Worm (Caenorhabditis elegans) whole organism, young adult: ENCODE measurements around the gene srx-14.

Source experiments
- F49E8.2 ChIP-seq: sonication (generic microtip); optimal IDR thresholded peaks from 3 replicates; lab custom pipeline; 2017; ENCODE audit warnings: missing genetic modification characterization, mild to moderate bottlenecking, missing compliant biosample characterization, antibody characterized with exemption, moderate library complexity; ENCODE audit not compliant: insufficient read depth
- T07F8.4 ChIP-seq: sonication (generic microtip); optimal IDR thresholded peaks from 2 replicates; lab custom pipeline; 2016; ENCODE audit warnings: mild to moderate bottlenecking, missing genetic modification characterization, moderate library complexity, missing compliant biosample characterization
- ceh-40 ChIP-seq: fragments of 200-800 bp; sonication (Bioruptor generic); IDR thresholded peaks from 2 replicates; pipeline ENCODE4 v1.3.6; 2022; ENCODE audit warnings: missing genetic modification characterization, missing compliant biosample characterization
- ceh-79 ChIP-seq: sonication (generic microtip); optimal IDR thresholded peaks from 2 replicates; lab custom pipeline; 2017; ENCODE audit warnings: mild to moderate bottlenecking, missing genetic modification characterization, missing compliant biosample characterization
- hsf-1 ChIP-seq: fragments of 200-800 bp; sonication (Bioruptor generic); IDR thresholded peaks from 2 replicates; pipeline ENCODE4 v1.3.6; 2022; ENCODE audit warnings: missing genetic modification reagents, missing genetic modification characterization, missing compliant biosample characterization
- lag-1 ChIP-seq: fragments of 200-800 bp; sonication (Bioruptor generic); IDR thresholded peaks from 2 replicates; pipeline ENCODE4 v1.3.6; 2022; ENCODE audit warnings: missing genetic modification reagents, missing genetic modification characterization, missing compliant biosample characterization
- mel-28 ChIP-seq: sonication (generic microtip); optimal IDR thresholded peaks from 2 replicates; lab custom pipeline; 2016; ENCODE audit warnings: borderline replicate concordance, mild to moderate bottlenecking, missing genetic modification characterization, missing compliant biosample characterization
- mxl-1 ChIP-seq: sonication (generic microtip); optimal IDR thresholded peaks from 2 replicates; lab custom pipeline; 2016; ENCODE audit warnings: missing genetic modification characterization, missing compliant biosample characterization
- nfya-2 ChIP-seq: fragments of 200-800 bp; sonication (Bioruptor generic); IDR thresholded peaks from 2 replicates; pipeline ENCODE4 v1.3.6; 2022; ENCODE audit warnings: missing genetic modification reagents, missing genetic modification characterization, missing compliant biosample characterization
- snpc-4 ChIP-seq, 5 experiments: fragments of 150-350 bp in 1 of 5; sonication (generic microtip) in 4 of 5; optimal IDR thresholded peaks; 2 replicates each; lab custom pipeline; 2014 to 2018; ENCODE audit warnings: missing genetic modification characterization in 5 of 5, missing biosample characterization in 3 of 5, antibody characterized with exemption in 2 of 5, mild to moderate bottlenecking in 2 of 5, missing compliant biosample characterization in 2 of 5, missing genotype in 2 of 5, moderate library complexity in 2 of 5, missing genetic modification reagents in 1 of 5
- ztf-26 ChIP-seq: sonication (generic microtip); optimal IDR thresholded peaks from 2 replicates; lab custom pipeline; 2017; ENCODE audit warnings: missing genetic modification characterization, missing compliant biosample characterization

- TF ChIP-seq nfya-2 (no peak), snpc-4 (GFP tag; optimal IDR thresholded peaks at IDR 0.05; lab: Kevin White, UChicago) (no peak), snpc-4 (tag; optimal IDR thresholded peaks at IDR 0.05; lab: Kevin White, UChicago) (no peak), ceh-40 (GFP tag; lab: Robert Waterston, UW) (no peak), ceh-79 (tag; lab: Kevin White, UChicago) (no peak), hsf-1 (no peak), ztf-26 (tag; lab: Kevin White, UChicago) (no peak), mel-28 (tag; lab: Kevin White, UChicago) (no peak), lag-1 (GFP tag; lab: Robert Waterston, UW) (no peak), mxl-1 (tag; lab: Kevin White, UChicago) (no peak), T07F8.4 (tag; lab: Kevin White, UChicago) (no peak), F49E8.2 (tag; lab: Kevin White, UChicago) (no peak)
Measured at ce11 chrIV:1068730-1069244, 44.8 kb downstream of the srx-14 start.
